Worm (Caenorhabditis elegans) whole organism, early embryonic: ENCODE data around the gene prmt-5.

Experiments used
- B0310.2 ChIP-seq: sonication (generic microtip); optimal IDR thresholded peaks from 2 replicates; lab custom pipeline; 2016; ENCODE audit warnings: mild to moderate bottlenecking, missing genetic modification characterization, missing compliant biosample characterization
- F13C5.2 ChIP-seq: sonication (generic microtip); optimal IDR thresholded peaks from 2 replicates; lab custom pipeline; 2017; ENCODE audit warnings: mild to moderate bottlenecking, missing genetic modification characterization, inconsistent platforms, missing compliant biosample characterization
- aly-1 ChIP-seq: sonication (generic microtip); optimal IDR thresholded peaks from 2 replicates; lab custom pipeline; 2016; ENCODE audit warnings: missing genetic modification characterization, missing compliant biosample characterization
- ama-1 ChIP-seq: fragments of 150-350 bp; optimal IDR thresholded peaks from 2 replicates; lab custom pipeline; 2014
- ceh-13 ChIP-seq: fragments of 200-800 bp; sonication (Bioruptor generic); optimal IDR thresholded peaks from 2 replicates; lab custom pipeline; 2018; ENCODE audit warnings: mild to moderate bottlenecking, missing genetic modification characterization, missing compliant biosample characterization
- ceh-36 ChIP-seq: sonication (generic microtip); optimal IDR thresholded peaks from 2 replicates; lab custom pipeline; 2016; ENCODE audit warnings: missing genetic modification characterization, inconsistent platforms, missing compliant biosample characterization
- ets-7 ChIP-seq: sonication (generic microtip); optimal IDR thresholded peaks from 2 replicates; lab custom pipeline; 2016; ENCODE audit warnings: missing genotype, missing genetic modification characterization, missing compliant biosample characterization
- flt-1 ChIP-seq: fragments of 200-800 bp; sonication (Bioruptor generic); IDR thresholded peaks from 2 replicates; pipeline ENCODE4 v1.3.6; 2022; ENCODE audit warnings: missing genetic modification characterization, missing compliant biosample characterization
- hmbx-1 ChIP-seq: sonication (generic microtip); optimal IDR thresholded peaks from 2 replicates; lab custom pipeline; 2016; ENCODE audit warnings: mild to moderate bottlenecking, missing genetic modification characterization, missing compliant biosample characterization
- hmg-4 ChIP-seq: fragments of 200-800 bp; sonication (Bioruptor generic); optimal IDR thresholded peaks from 2 replicates; lab custom pipeline; 2018; ENCODE audit warnings: mild to moderate bottlenecking, missing genetic modification characterization, missing compliant biosample characterization
- hnd-1 ChIP-seq: sonication (generic microtip); optimal IDR thresholded peaks from 2 replicates; lab custom pipeline; 2016; ENCODE audit warnings: missing genetic modification characterization, missing compliant biosample characterization
- pes-1 ChIP-seq: fragments of 200-800 bp; sonication (Bioruptor generic); IDR thresholded peaks from 2 replicates; pipeline ENCODE4 v1.3.6; 2022; ENCODE audit warnings: missing genetic modification reagents, missing genetic modification characterization, missing compliant biosample characterization
- scrt-1 ChIP-seq: fragments of 200-800 bp; sonication (Bioruptor generic); IDR thresholded peaks from 2 replicates; pipeline ENCODE4 v1.3.6; 2022; ENCODE audit warnings: missing genetic modification characterization, missing compliant biosample characterization
- sea-1 ChIP-seq: fragments of 200-800 bp; sonication (Bioruptor generic); conservative IDR thresholded peaks from 2 replicates; pipeline ENCODE4 v1.3.6; 2022; ENCODE audit warnings: missing genetic modification characterization, missing compliant biosample characterization
- tbx-11 ChIP-seq: fragments of 200-800 bp; sonication (Bioruptor generic); IDR thresholded peaks from 2 replicates; pipeline ENCODE4 v1.3.6; 2022; ENCODE audit warnings: missing genetic modification characterization, missing compliant biosample characterization
- tbx-37 ChIP-seq: fragments of 200-800 bp; sonication (Bioruptor generic); conservative IDR thresholded peaks from 2 replicates; pipeline ENCODE4 v1.3.6; 2022; ENCODE audit warnings: missing genetic modification reagents, missing genetic modification characterization, missing compliant biosample characterization
- tra-4 ChIP-seq: sonication (generic microtip); optimal IDR thresholded peaks from 2 replicates; lab custom pipeline; 2017; ENCODE audit warnings: missing genetic modification characterization, missing compliant biosample characterization

prmt-5 gene

ce11 chrIII:5190671-5191174 is 39.6 kb upstream of the prmt-5 start, which contains the start of gene hira-1:
hira-1 (plus strand) TSS chrIII:5191124.
- no peak for TF ChIP-seq flt-1 (GFP tag; lab: Robert Waterston, UW)
- no peak for TF ChIP-seq aly-1 (tag; lab: Kevin White, UChicago)
- TF ChIP-seq ceh-36 (tag; lab: Kevin White, UChicago) = no peak
- TF ChIP-seq ceh-13 = no peak
- TF ChIP-seq hmbx-1 (tag; lab: Kevin White, UChicago) = no peak
- TF ChIP-seq tbx-37 (GFP tag; lab: Robert Waterston, UW) = no peak
- no peak for TF ChIP-seq sea-1
- no peak for TF ChIP-seq hnd-1 (tag; lab: Kevin White, UChicago)
- TF ChIP-seq B0310.2 = no peak
- TF ChIP-seq pes-1 = no peak
- no peak for TF ChIP-seq tbx-11 (GFP tag; lab: Robert Waterston, UW)
- TF ChIP-seq F13C5.2 (tag; lab: Kevin White, UChicago) = no peak
- TF ChIP-seq tra-4 (tag; lab: Kevin White, UChicago) = no peak
- no peak for TF ChIP-seq hmg-4 (GFP tag; lab: Kevin White, UChicago)
- TF ChIP-seq ets-7 (tag; lab: Kevin White, UChicago) = no peak
- no peak for TF ChIP-seq scrt-1 (GFP tag; lab: Robert Waterston, UW)
- no peak for TF ChIP-seq ama-1 (lab: Kevin White, UChicago)

ce11 chrIII:5193266-5193665 is 37.1 kb upstream of the prmt-5 start:
- TF ChIP-seq sea-1 (no peak), tra-4 (tag; lab: Kevin White, UChicago) (no peak), hmbx-1 (tag; lab: Kevin White, UChicago) (no peak), tbx-11 (GFP tag; lab: Robert Waterston, UW) (no peak), hmg-4 (GFP tag; lab: Kevin White, UChicago) (no peak), flt-1 (GFP tag; lab: Robert Waterston, UW) (no peak), ets-7 (tag; lab: Kevin White, UChicago) (no peak), scrt-1 (GFP tag; lab: Robert Waterston, UW) (no peak), ceh-36 (tag; lab: Kevin White, UChicago) (no peak), hnd-1 (tag; lab: Kevin White, UChicago) (no peak), ama-1 (lab: Kevin White, UChicago) (no peak)

ce11 chrIII:5195690-5196089 is 34.7 kb upstream of the prmt-5 start, which contains the start of gene moc-6:
moc-6 (plus strand) TSS chrIII:5195990.
- no peak for TF ChIP-seq aly-1 (tag; lab: Kevin White, UChicago)
- TF ChIP-seq tbx-11 (GFP tag; lab: Robert Waterston, UW) = no peak
- no peak for TF ChIP-seq hnd-1 (tag; lab: Kevin White, UChicago)

ce11 chrIII:5196298-5197045 is 33.9 kb upstream of the prmt-5 start:
- TF ChIP-seq scrt-1 (GFP tag; lab: Robert Waterston, UW) = no peak
- TF ChIP-seq ceh-36 (tag; lab: Kevin White, UChicago) = no peak
- no peak for TF ChIP-seq flt-1 (GFP tag; lab: Robert Waterston, UW)
- TF ChIP-seq ama-1 (lab: Kevin White, UChicago) = no peak

ce11 chrIII:5199577-5199976 is 30.8 kb upstream of the prmt-5 start, which contains the start of gene emb-8:
emb-8 (minus strand) TSS chrIII:5199677.
- TF ChIP-seq pes-1 (no peak), flt-1 (GFP tag; lab: Robert Waterston, UW) (no peak), ets-7 (tag; lab: Kevin White, UChicago) (no peak), ama-1 (lab: Kevin White, UChicago) (no peak), hmg-4 (GFP tag; lab: Kevin White, UChicago) (no peak), aly-1 (tag; lab: Kevin White, UChicago) (no peak)

ce11 chrIII:5200349-5200748 is 30.0 kb upstream of the prmt-5 start:
- TF ChIP-seq hmbx-1 (tag; lab: Kevin White, UChicago) (no peak), F13C5.2 (tag; lab: Kevin White, UChicago) (no peak), aly-1 (tag; lab: Kevin White, UChicago) (no peak), tra-4 (tag; lab: Kevin White, UChicago) (no peak), ceh-36 (tag; lab: Kevin White, UChicago) (no peak), flt-1 (GFP tag; lab: Robert Waterston, UW) (no peak), pes-1 (no peak), B0310.2 (no peak), tbx-11 (GFP tag; lab: Robert Waterston, UW) (no peak), ama-1 (lab: Kevin White, UChicago) (no peak), sea-1 (no peak), ceh-13 (no peak)

ce11 chrIII:5201267-5201666 is 29.1 kb upstream of the prmt-5 start:
- TF ChIP-seq pes-1 = no peak

ce11 chrIII:5202641-5203040 is 27.7 kb upstream of the prmt-5 start:
- TF ChIP-seq B0310.2 = no peak
- TF ChIP-seq ama-1 (lab: Kevin White, UChicago) = no peak
- no peak for TF ChIP-seq tbx-37 (GFP tag; lab: Robert Waterston, UW)
- no peak for TF ChIP-seq ceh-36 (tag; lab: Kevin White, UChicago)
- TF ChIP-seq hmg-4 (GFP tag; lab: Kevin White, UChicago) = no peak
- TF ChIP-seq F13C5.2 (tag; lab: Kevin White, UChicago) = no peak
- no peak for TF ChIP-seq flt-1 (GFP tag; lab: Robert Waterston, UW)
- no peak for TF ChIP-seq tbx-11 (GFP tag; lab: Robert Waterston, UW)
- TF ChIP-seq tra-4 (tag; lab: Kevin White, UChicago) = no peak
- TF ChIP-seq hmbx-1 (tag; lab: Kevin White, UChicago) = no peak
- TF ChIP-seq aly-1 (tag; lab: Kevin White, UChicago) = no peak
- TF ChIP-seq pes-1 = no peak
- no peak for TF ChIP-seq ceh-13
- TF ChIP-seq hnd-1 (tag; lab: Kevin White, UChicago) = no peak
- no peak for TF ChIP-seq ets-7 (tag; lab: Kevin White, UChicago)
- no peak for TF ChIP-seq scrt-1 (GFP tag; lab: Robert Waterston, UW)
- no peak for TF ChIP-seq sea-1
